Fruit fly (Drosophila melanogaster): ENCODE measurements around the gene CG17568.

dm6 chr2L:19227656-19228055 lies 46.2 kb upstream of the CG17568 start:
- TF ChIP-seq CG8478 (optimal IDR thresholded peaks at IDR 0.05) (no peak), psq (optimal IDR thresholded peaks at IDR 0.05) (no peak)
